Worm (Caenorhabditis elegans) whole organism, L1 larva: ENCODE measurements around the gene nhr-142.

Experiments
- ces-1 ChIP-seq: fragments of 150-350 bp; optimal IDR thresholded peaks from 2 replicates; lab custom pipeline; 2014; ENCODE audit warnings: missing biosample characterization, missing genetic modification reagents, missing genetic modification characterization
- lin-13 ChIP-seq: fragments of 150-350 bp; optimal IDR thresholded peaks from 2 replicates; lab custom pipeline; 2014; ENCODE audit warnings: missing biosample characterization, missing genetic modification reagents, missing genetic modification characterization
- nhr-237 ChIP-seq: fragments of 150-350 bp; optimal IDR thresholded peaks from 2 replicates; lab custom pipeline; 2014; ENCODE audit warnings: missing biosample characterization, missing genetic modification characterization
- rnt-1 ChIP-seq: sonication (generic microtip); optimal IDR thresholded peaks from 2 replicates; lab custom pipeline; 2016; ENCODE audit warnings: mild to moderate bottlenecking, missing genetic modification characterization, moderate library complexity, missing compliant biosample characterization
- zag-1 ChIP-seq: fragments of 150-350 bp; optimal IDR thresholded peaks from 2 replicates; lab custom pipeline; 2014; ENCODE audit warnings: missing biosample characterization, missing genetic modification characterization

DNA sequence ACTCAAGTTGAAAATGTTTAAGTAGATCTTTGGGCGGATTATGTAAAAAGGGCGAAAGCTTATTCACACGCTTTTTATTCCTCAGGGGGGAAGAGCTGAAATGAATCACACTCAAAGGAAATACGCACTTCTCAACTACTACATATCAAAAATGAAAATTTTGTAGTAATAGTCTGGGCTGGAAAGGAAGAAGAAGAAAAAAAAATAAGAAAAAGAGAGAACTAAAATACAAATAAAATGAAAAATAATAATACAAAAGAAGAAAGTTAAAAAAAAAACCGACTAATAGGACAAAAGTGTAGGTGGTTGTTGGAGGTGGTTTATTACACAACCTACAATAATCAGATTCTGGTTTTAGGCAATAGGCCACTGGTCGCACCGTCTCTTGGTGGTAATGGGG, 54.3 kb downstream of the nhr-142 start, which contains the start of gene K09H11.6:
- TF ChIP-seq rnt-1 = no peak
- no peak for TF ChIP-seq lin-13 (GFP tag; lab: Kevin White, UChicago)
- no peak for TF ChIP-seq ces-1 (GFP tag; lab: Kevin White, UChicago)
- no peak for TF ChIP-seq zag-1 (tag; lab: Kevin White, UChicago)
- TF ChIP-seq nhr-237 (tag; lab: Kevin White, UChicago) = no peak
